Fruit fly (Drosophila melanogaster): ENCODE measurements around the gene Atg18b.

Atg18b gene

DNA sequence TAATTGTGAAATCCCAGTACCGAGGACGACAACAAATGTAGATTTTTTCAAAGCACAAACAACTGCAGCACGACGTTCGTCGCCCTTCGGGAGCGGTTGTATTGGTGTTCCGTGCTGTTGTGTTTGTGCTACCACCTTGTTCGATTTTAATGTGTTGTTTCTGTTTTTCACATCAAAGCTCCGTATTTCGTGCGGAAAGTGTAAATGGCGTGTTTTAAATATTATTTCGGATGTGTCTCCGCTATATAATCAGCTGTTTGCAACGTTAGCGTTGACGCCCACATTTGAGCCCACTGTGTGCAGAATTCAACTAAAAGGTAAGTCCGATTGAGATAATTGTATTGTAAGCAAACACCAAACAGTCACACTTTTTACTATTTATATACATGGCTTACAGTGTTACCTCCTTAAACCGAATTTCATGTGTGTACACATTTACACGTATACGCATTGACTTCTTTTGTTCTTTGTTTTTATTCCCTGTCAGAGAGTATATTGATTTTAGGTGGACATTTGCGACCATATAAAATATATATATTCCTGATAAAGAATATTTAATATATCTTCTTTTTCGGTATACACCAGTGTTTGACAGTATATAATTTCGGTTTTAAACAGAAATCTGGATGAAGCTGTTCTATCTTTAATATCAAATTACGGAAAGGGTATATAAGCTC, 43.2 kb upstream of the Atg18b start (continued):
- peak; percentile 23 for TF ChIP-seq CG3032 (tag; optimal IDR thresholded peaks at IDR 0.05)
- TF ChIP-seq CG10631 (GFP tag; optimal IDR thresholded peaks at IDR 0.05) = peak; percentile 64

DNA sequence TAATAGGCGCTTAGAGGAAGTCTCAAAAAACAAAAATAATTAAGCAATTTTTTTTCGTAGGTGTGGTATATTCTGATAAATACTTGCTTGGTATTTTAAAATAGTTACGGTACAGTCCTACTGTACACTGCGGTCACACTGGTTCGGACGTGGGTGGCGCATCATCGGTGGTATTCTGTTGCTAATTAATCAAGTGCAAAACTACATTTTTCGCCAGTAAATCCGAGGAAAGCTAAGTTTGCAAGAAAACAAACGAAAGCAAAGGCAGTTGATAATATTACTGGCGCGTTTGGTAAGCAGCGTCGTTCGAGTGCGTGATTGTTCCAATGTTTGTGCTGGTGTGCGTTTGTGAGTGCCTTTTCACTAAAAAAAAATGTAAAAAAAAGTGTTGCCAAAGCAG, 42.5 kb upstream of the Atg18b start, which contains the start of gene CG8671:
TSS of gene CG8671 (plus strand) at position 125 of the 400 bp plus-strand sequence.
- TF ChIP-seq Ets96B (tag; optimal IDR thresholded peaks at IDR 0.05) = no peak
- no peak for TF ChIP-seq CG6792 (GFP tag; optimal IDR thresholded peaks at IDR 0.05)
- TF ChIP-seq Sox14 (GFP tag; optimal IDR thresholded peaks at IDR 0.05) = peak; percentile 50
- no peak for TF ChIP-seq pdm3 (GFP tag; optimal IDR thresholded peaks at IDR 0.05)
- 0 out of 2 replicates have a peak, but pooled peaks have one; percentile 15 for TF ChIP-seq CG15336 (GFP tag; IDR thresholded peaks at IDR 0.05)
- TF ChIP-seq CG4318 (GFP tag; optimal IDR thresholded peaks at IDR 0.05) = no peak
- peak; percentile 27 for TF ChIP-seq esn (GFP tag; optimal IDR thresholded peaks at IDR 0.05)
- peak; percentile 1 for TF ChIP-seq Smox (GFP tag; optimal IDR thresholded peaks at IDR 0.05)
- TF ChIP-seq vri (GFP tag; optimal IDR thresholded peaks at IDR 0.05) = peak; percentile 19

dm6 chr2L:21260869-21261268, 40.5 kb upstream of the Atg18b start:
- TF ChIP-seq CG11762 (GFP tag; optimal IDR thresholded peaks at IDR 0.05; ENCODE audit: insufficient read depth) = no peak
- peak; percentile 33 for TF ChIP-seq OdsH (GFP tag; optimal IDR thresholded peaks at IDR 0.05)
- peak; percentile 46 for TF ChIP-seq Met (GFP tag; optimal IDR thresholded peaks at IDR 0.05)
- TF ChIP-seq Hr38 (GFP tag; optimal IDR thresholded peaks at IDR 0.05) = no peak
- TF ChIP-seq eg (GFP tag; IDR thresholded peaks at IDR 0.05) = no peak
- no peak for TF ChIP-seq CG10669 (GFP tag; optimal IDR thresholded peaks at IDR 0.05)
- TF ChIP-seq Sox15 (GFP tag; optimal IDR thresholded peaks at IDR 0.05) = no peak
- no peak for TF ChIP-seq svp (GFP tag)
- no peak for TF ChIP-seq fd59A (GFP tag; optimal IDR thresholded peaks at IDR 0.05)
- TF ChIP-seq CG6808 (GFP tag; optimal IDR thresholded peaks at IDR 0.05) = no peak
- peak; percentile 38 for TF ChIP-seq Sox102F (GFP tag; optimal IDR thresholded peaks at IDR 0.05)
- peak; percentile 23 for TF ChIP-seq CG6792 (GFP tag; optimal IDR thresholded peaks at IDR 0.05)
- TF ChIP-seq Gug (GFP tag; IDR thresholded peaks at IDR 0.05) = no peak
- TF ChIP-seq dsx (GFP tag; optimal IDR thresholded peaks at IDR 0.05; ENCODE audit: poor library complexity, severe bottlenecking) = no peak
- TF ChIP-seq Eip75B (GFP tag; optimal IDR thresholded peaks at IDR 0.05) = peak; percentile 24
- TF ChIP-seq CG10631 (GFP tag; optimal IDR thresholded peaks at IDR 0.05) = peak; percentile 41
- no peak for TF ChIP-seq salr (GFP tag; optimal IDR thresholded peaks at IDR 0.05)
- TF ChIP-seq CG7368 (GFP tag; optimal IDR thresholded peaks at IDR 0.05) = peak; percentile 41
- peak; percentile 34 for TF ChIP-seq Smox (GFP tag; optimal IDR thresholded peaks at IDR 0.05)
- peak; percentile 48 for TF ChIP-seq achi (GFP tag; optimal IDR thresholded peaks at IDR 0.05)
- peak; percentile 54 for TF ChIP-seq esn (GFP tag; optimal IDR thresholded peaks at IDR 0.05)
- no peak for TF ChIP-seq Hr39 (GFP tag; optimal IDR thresholded peaks at IDR 0.05)
- no peak for TF ChIP-seq ss (GFP tag; optimal IDR thresholded peaks at IDR 0.05)
- peak; percentile 45 for TF ChIP-seq pdm3 (GFP tag; optimal IDR thresholded peaks at IDR 0.05)
- TF ChIP-seq CG16779 (tag; optimal IDR thresholded peaks at IDR 0.05) = no peak
- TF ChIP-seq spab (GFP tag; optimal IDR thresholded peaks at IDR 0.05) = no peak
- TF ChIP-seq CG8632 (GFP tag; optimal IDR thresholded peaks at IDR 0.05) = no peak
- TF ChIP-seq CG3032 (tag; optimal IDR thresholded peaks at IDR 0.05) = peak; percentile 8
- TF ChIP-seq CG6854 (GFP tag; optimal IDR thresholded peaks at IDR 0.05) = no peak
- TF ChIP-seq Sox14 (GFP tag; optimal IDR thresholded peaks at IDR 0.05) = peak; percentile 52
- peak; percentile 42 for TF ChIP-seq acj6 (GFP tag; optimal IDR thresholded peaks at IDR 0.05)
- peak; percentile 11 for TF ChIP-seq vri (GFP tag; optimal IDR thresholded peaks at IDR 0.05)
- peak; percentile 33 for TF ChIP-seq topi (GFP tag; optimal IDR thresholded peaks at IDR 0.05)
- no peak for TF ChIP-seq CG6276 (GFP tag; optimal IDR thresholded peaks at IDR 0.05)
- no peak for TF ChIP-seq Lpt (GFP tag; optimal IDR thresholded peaks at IDR 0.05)
- TF ChIP-seq CG8119 (GFP tag; IDR thresholded peaks at IDR 0.05) = no peak
- TF ChIP-seq Hr4 (GFP tag; optimal IDR thresholded peaks at IDR 0.05) = peak; percentile 32
- peak; percentile 74 for TF ChIP-seq Eip78C (GFP tag)
- no peak for TF ChIP-seq CG3919 (GFP tag; optimal IDR thresholded peaks at IDR 0.05)
- TF ChIP-seq CG9139 (GFP tag; optimal IDR thresholded peaks at IDR 0.05) = no peak
- TF ChIP-seq CG31627 (GFP tag; optimal IDR thresholded peaks at IDR 0.05) = peak; percentile 38
- no peak for TF ChIP-seq CG34406 (GFP tag; optimal IDR thresholded peaks at IDR 0.05)
- TF ChIP-seq lz (GFP tag; optimal IDR thresholded peaks at IDR 0.05) = peak; percentile 48
- no peak for TF ChIP-seq CG4318 (GFP tag; optimal IDR thresholded peaks at IDR 0.05)

Measured in whole organism, prepupa.